Worm (Caenorhabditis elegans): ENCODE data around the gene brf-1.

Gene brf-1

ce11 chrII:7299042-7299441 is 6.6 kb upstream of the brf-1 start, which contains the start of gene C30G12.1:
TSS of gene C30G12.1 (plus strand) at chrII:7299342.
- TF ChIP-seq hmg-4 (GFP tag; optimal IDR thresholded peaks at IDR 0.05), result no peak
- TF ChIP-seq pes-1 (GFP tag; IDR thresholded peaks at IDR 0.05), result no peak
- no peak for TF ChIP-seq hmbx-1 (tag; optimal IDR thresholded peaks at IDR 0.05)
- no peak for TF ChIP-seq ceh-36 (tag; optimal IDR thresholded peaks at IDR 0.05)
- no peak for TF ChIP-seq tbx-37 (GFP tag; conservative IDR thresholded peaks at IDR 0.05)
- TF ChIP-seq tbx-11 (GFP tag; IDR thresholded peaks at IDR 0.05), result no peak
- no peak for TF ChIP-seq aly-1 (tag; optimal IDR thresholded peaks at IDR 0.05)
- TF ChIP-seq hnd-1 (tag; optimal IDR thresholded peaks at IDR 0.05), result no peak

ce11 chrII:7301670-7302151 is 3.9 kb upstream of the brf-1 start, which contains the start of gene cul-4:
TSS of gene cul-4 (plus strand) at chrII:7302101.
- TF ChIP-seq tbx-11 (GFP tag; IDR thresholded peaks at IDR 0.05) (no peak), ceh-36 (tag; optimal IDR thresholded peaks at IDR 0.05) (no peak), tra-4 (tag; optimal IDR thresholded peaks at IDR 0.05) (no peak), scrt-1 (GFP tag; IDR thresholded peaks at IDR 0.05) (no peak), hnd-1 (tag; optimal IDR thresholded peaks at IDR 0.05) (no peak), ets-7 (tag; optimal IDR thresholded peaks at IDR 0.05) (no peak), sea-1 (GFP tag; conservative IDR thresholded peaks at IDR 0.05) (no peak), pes-1 (GFP tag; IDR thresholded peaks at IDR 0.05) (no peak), ama-1 (optimal IDR thresholded peaks at IDR 0.05) (no peak)

ce11 chrII:7310023-7310422 is 4.4 kb downstream of the brf-1 start, which contains the start of the genes F45E12.5 and cnep-1:
TSS of gene F45E12.5 (minus strand) at chrII:7310115.
TSS of gene cnep-1 (plus strand) at chrII:7310348.
- no peak for TF ChIP-seq ceh-36 (tag; optimal IDR thresholded peaks at IDR 0.05)
- TF ChIP-seq hnd-1 (tag; optimal IDR thresholded peaks at IDR 0.05), result no peak
- TF ChIP-seq ets-7 (tag; optimal IDR thresholded peaks at IDR 0.05), result no peak
- no peak for TF ChIP-seq tbx-37 (GFP tag; conservative IDR thresholded peaks at IDR 0.05)
- no peak for TF ChIP-seq F13C5.2 (tag; optimal IDR thresholded peaks at IDR 0.05)
- no peak for TF ChIP-seq hmbx-1 (tag; optimal IDR thresholded peaks at IDR 0.05)
- no peak for TF ChIP-seq B0310.2 (tag; optimal IDR thresholded peaks at IDR 0.05)
- no peak for TF ChIP-seq flt-1 (GFP tag; IDR thresholded peaks at IDR 0.05)
- no peak for TF ChIP-seq tra-4 (tag; optimal IDR thresholded peaks at IDR 0.05)
- no peak for TF ChIP-seq hmg-4 (GFP tag; optimal IDR thresholded peaks at IDR 0.05)
- TF ChIP-seq tbx-11 (GFP tag; IDR thresholded peaks at IDR 0.05), result no peak
- TF ChIP-seq aly-1 (tag; optimal IDR thresholded peaks at IDR 0.05), result no peak
- no peak for TF ChIP-seq pes-1 (GFP tag; IDR thresholded peaks at IDR 0.05)
- TF ChIP-seq ceh-13 (GFP tag; optimal IDR thresholded peaks at IDR 0.05), result no peak
- no peak for TF ChIP-seq scrt-1 (GFP tag; IDR thresholded peaks at IDR 0.05)

- TF ChIP-seq B0310.2 (tag; optimal IDR thresholded peaks at IDR 0.05), result no peak
- no peak for TF ChIP-seq tra-4 (tag; optimal IDR thresholded peaks at IDR 0.05)
- TF ChIP-seq tbx-11 (GFP tag; IDR thresholded peaks at IDR 0.05), result no peak
- no peak for TF ChIP-seq hmbx-1 (tag; optimal IDR thresholded peaks at IDR 0.05)
- TF ChIP-seq sea-1 (GFP tag; conservative IDR thresholded peaks at IDR 0.05), result no peak
- no peak for TF ChIP-seq pes-1 (GFP tag; IDR thresholded peaks at IDR 0.05)
- no peak for TF ChIP-seq aly-1 (tag; optimal IDR thresholded peaks at IDR 0.05)
- TF ChIP-seq hnd-1 (tag; optimal IDR thresholded peaks at IDR 0.05), result no peak
Observed at ce11 chrII:7314083-7314482, 8.4 kb downstream of the brf-1 start, which contains the start of gene F45E12.6. TSS of gene F45E12.6 (minus strand) at chrII:7314183.

- TF ChIP-seq ceh-36 (tag; optimal IDR thresholded peaks at IDR 0.05) (no peak), ama-1 (optimal IDR thresholded peaks at IDR 0.05) (no peak), ceh-13 (GFP tag; optimal IDR thresholded peaks at IDR 0.05) (no peak), aly-1 (tag; optimal IDR thresholded peaks at IDR 0.05) (no peak), F13C5.2 (tag; optimal IDR thresholded peaks at IDR 0.05) (no peak), ets-7 (tag; optimal IDR thresholded peaks at IDR 0.05) (no peak), hmbx-1 (tag; optimal IDR thresholded peaks at IDR 0.05) (no peak), flt-1 (GFP tag; IDR thresholded peaks at IDR 0.05) (no peak), hmg-4 (GFP tag; optimal IDR thresholded peaks at IDR 0.05) (no peak), sea-1 (GFP tag; conservative IDR thresholded peaks at IDR 0.05) (no peak), pes-1 (GFP tag; IDR thresholded peaks at IDR 0.05) (no peak), tbx-37 (GFP tag; conservative IDR thresholded peaks at IDR 0.05) (no peak), B0310.2 (tag; optimal IDR thresholded peaks at IDR 0.05) (no peak), scrt-1 (GFP tag; IDR thresholded peaks at IDR 0.05) (no peak), hnd-1 (tag; optimal IDR thresholded peaks at IDR 0.05) (no peak), tra-4 (tag; optimal IDR thresholded peaks at IDR 0.05) (no peak), tbx-11 (GFP tag; IDR thresholded peaks at IDR 0.05) (no peak)
Observed at ce11 chrII:7317468-7317867, 11.8 kb downstream of the brf-1 start, which contains the start of gene F21D12.2. TSS of gene F21D12.2 (plus strand) at chrII:7317768.

ce11 chrII:7319471-7319870 is 13.8 kb downstream of the brf-1 start:
- TF ChIP-seq tbx-37 (GFP tag; conservative IDR thresholded peaks at IDR 0.05), result no peak

- TF ChIP-seq B0310.2 (tag; optimal IDR thresholded peaks at IDR 0.05) (no peak), ama-1 (optimal IDR thresholded peaks at IDR 0.05) (no peak), pes-1 (GFP tag; IDR thresholded peaks at IDR 0.05) (no peak), aly-1 (tag; optimal IDR thresholded peaks at IDR 0.05) (no peak), flt-1 (GFP tag; IDR thresholded peaks at IDR 0.05) (no peak), tbx-11 (GFP tag; IDR thresholded peaks at IDR 0.05) (no peak)
Observed at ce11 chrII:7323317-7323716, 17.7 kb downstream of the brf-1 start.

ce11 chrII:7323925-7324324 is 18.3 kb downstream of the brf-1 start, which contains the start of gene F21D12.3:
TSS of gene F21D12.3 (minus strand) at chrII:7324025.
- TF ChIP-seq tbx-37 (GFP tag; conservative IDR thresholded peaks at IDR 0.05) (no peak), ets-7 (tag; optimal IDR thresholded peaks at IDR 0.05) (no peak), ceh-13 (GFP tag; optimal IDR thresholded peaks at IDR 0.05) (no peak), hmbx-1 (tag; optimal IDR thresholded peaks at IDR 0.05) (no peak), F13C5.2 (tag; optimal IDR thresholded peaks at IDR 0.05) (no peak), scrt-1 (GFP tag; IDR thresholded peaks at IDR 0.05) (no peak), ama-1 (optimal IDR thresholded peaks at IDR 0.05) (no peak)
